Fruit fly (Drosophila melanogaster): ENCODE data around the gene ich.

The ich gene

DNA sequence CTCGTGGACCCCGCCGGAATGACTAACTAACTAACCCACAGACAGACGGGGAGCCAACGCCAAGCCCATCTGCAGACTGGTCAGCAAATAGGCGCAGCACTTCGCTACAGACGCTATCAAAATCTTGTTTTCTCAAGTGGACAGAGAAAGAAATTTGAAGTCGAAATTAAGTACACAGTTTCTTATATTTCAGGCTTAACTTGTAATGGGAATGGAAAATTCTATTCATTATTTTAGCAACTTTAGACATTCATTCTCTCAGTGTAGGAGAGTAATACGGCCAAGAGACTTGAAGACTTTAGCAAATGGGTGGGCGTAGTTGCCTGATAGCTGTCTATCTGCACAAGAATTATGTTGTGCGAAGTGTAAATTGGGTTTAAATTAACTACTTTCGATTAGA lies 4.5 kb downstream of the ich start:
- TF ChIP-seq CG12768 (GFP tag; optimal IDR thresholded peaks at IDR 0.05) = no peak
- TF ChIP-seq CG1620 (GFP tag; optimal IDR thresholded peaks at IDR 0.05) = no peak
- TF ChIP-seq toe (GFP tag; optimal IDR thresholded peaks at IDR 0.05) = no peak
- TF ChIP-seq ovo (GFP tag; optimal IDR thresholded peaks at IDR 0.05) = no peak
- no peak for TF ChIP-seq kay (GFP tag; ENCODE audit: borderline replicate concordance)
- TF ChIP-seq CG14711 (tag; optimal IDR thresholded peaks at IDR 0.05) = no peak
- no peak for TF ChIP-seq cic (GFP tag; optimal IDR thresholded peaks at IDR 0.05)
- TF ChIP-seq pad (GFP tag; optimal IDR thresholded peaks at IDR 0.05) = no peak
- no peak for TF ChIP-seq CG11617 (GFP tag; optimal IDR thresholded peaks at IDR 0.05)
- no peak for TF ChIP-seq CG7101 (tag; optimal IDR thresholded peaks at IDR 0.05)
- TF ChIP-seq CG33017 (tag; optimal IDR thresholded peaks at IDR 0.05) = no peak
- no peak for TF ChIP-seq bab1 (GFP tag; optimal IDR thresholded peaks at IDR 0.05)
- TF ChIP-seq Clk (GFP tag; optimal IDR thresholded peaks at IDR 0.05) = no peak
- TF ChIP-seq Hr96 (GFP tag; optimal IDR thresholded peaks at IDR 0.05) = no peak
- no peak for TF ChIP-seq CG7045 (GFP tag; optimal IDR thresholded peaks at IDR 0.05)

dm6 chr3R:8957739-8958138 lies 5.1 kb downstream of the ich start:
- TF ChIP-seq CG7045 (GFP tag; optimal IDR thresholded peaks at IDR 0.05) = no peak
- TF ChIP-seq bab1 (GFP tag; optimal IDR thresholded peaks at IDR 0.05) = no peak
- TF ChIP-seq CG14711 (tag; optimal IDR thresholded peaks at IDR 0.05) = no peak
- TF ChIP-seq Mnt (GFP tag; optimal IDR thresholded peaks at IDR 0.05) = no peak
- no peak for TF ChIP-seq tj (GFP tag; optimal IDR thresholded peaks at IDR 0.05)
- no peak for TF ChIP-seq CG7101 (tag; optimal IDR thresholded peaks at IDR 0.05)
- TF ChIP-seq Clk (GFP tag; optimal IDR thresholded peaks at IDR 0.05) = no peak

dm6 chr3R:8956333-8956732 lies 6.5 kb downstream of the ich start:
- TF ChIP-seq kay (GFP tag; ENCODE audit: borderline replicate concordance) (no peak), CG12768 (GFP tag; optimal IDR thresholded peaks at IDR 0.05) (no peak), pad (GFP tag; optimal IDR thresholded peaks at IDR 0.05) (no peak), CG1620 (GFP tag; optimal IDR thresholded peaks at IDR 0.05) (no peak), Hr96 (GFP tag; optimal IDR thresholded peaks at IDR 0.05) (no peak), CG5204 (GFP tag; optimal IDR thresholded peaks at IDR 0.05) (no peak), Mnt (GFP tag; optimal IDR thresholded peaks at IDR 0.05) (no peak), CG7101 (tag; optimal IDR thresholded peaks at IDR 0.05) (no peak), Crg-1 (GFP tag; optimal IDR thresholded peaks at IDR 0.05) (no peak), bab1 (GFP tag; optimal IDR thresholded peaks at IDR 0.05) (no peak), CG7045 (GFP tag; optimal IDR thresholded peaks at IDR 0.05) (no peak)

- peak; percentile 69 for TF ChIP-seq pad (GFP tag; optimal IDR thresholded peaks at IDR 0.05)
- TF ChIP-seq ovo (GFP tag; optimal IDR thresholded peaks at IDR 0.05) = peak; percentile 93
- no peak for TF ChIP-seq toe (GFP tag; optimal IDR thresholded peaks at IDR 0.05)
Observed at dm6 chr3R:8955359-8955820, 7.4 kb downstream of the ich start.

- TF ChIP-seq Crg-1 (GFP tag; optimal IDR thresholded peaks at IDR 0.05) (no peak), Clk (GFP tag; optimal IDR thresholded peaks at IDR 0.05) (no peak), tj (GFP tag; optimal IDR thresholded peaks at IDR 0.05) (no peak), pad (GFP tag; optimal IDR thresholded peaks at IDR 0.05) (peak; percentile 76), kay (GFP tag; ENCODE audit: borderline replicate concordance) (no peak), ovo (GFP tag; optimal IDR thresholded peaks at IDR 0.05) (no peak), cic (GFP tag; optimal IDR thresholded peaks at IDR 0.05) (no peak)
Observed at dm6 chr3R:8954515-8955358, 8.1 kb downstream of the ich start.

dm6 chr3R:8949334-8950066 lies 13.3 kb downstream of the ich start:
- TF ChIP-seq pad (GFP tag; optimal IDR thresholded peaks at IDR 0.05) = no peak
- TF ChIP-seq CG33017 (tag; optimal IDR thresholded peaks at IDR 0.05) = no peak
- TF ChIP-seq CG7101 (tag; optimal IDR thresholded peaks at IDR 0.05) = no peak
- TF ChIP-seq cic (GFP tag; optimal IDR thresholded peaks at IDR 0.05) = no peak
- TF ChIP-seq cnc (optimal IDR thresholded peaks at IDR 0.05) = no peak
- no peak for TF ChIP-seq CG14711 (tag; optimal IDR thresholded peaks at IDR 0.05)
- no peak for TF ChIP-seq CG1620 (GFP tag; optimal IDR thresholded peaks at IDR 0.05)
- TF ChIP-seq ovo (GFP tag; optimal IDR thresholded peaks at IDR 0.05) = no peak
- no peak for TF ChIP-seq Hr96 (GFP tag; optimal IDR thresholded peaks at IDR 0.05)
- no peak for TF ChIP-seq Clk (GFP tag; optimal IDR thresholded peaks at IDR 0.05)
- TF ChIP-seq CG12768 (GFP tag; optimal IDR thresholded peaks at IDR 0.05) = no peak
- no peak for TF ChIP-seq Crg-1 (GFP tag; optimal IDR thresholded peaks at IDR 0.05)
- TF ChIP-seq Mnt (GFP tag; optimal IDR thresholded peaks at IDR 0.05) = no peak
- TF ChIP-seq kay (GFP tag; ENCODE audit: borderline replicate concordance) = no peak

dm6 chr3R:8948855-8949254 lies 14.0 kb downstream of the ich start:
- TF ChIP-seq tj (GFP tag; optimal IDR thresholded peaks at IDR 0.05) (no peak), CG33017 (tag; optimal IDR thresholded peaks at IDR 0.05) (no peak), cnc (optimal IDR thresholded peaks at IDR 0.05) (no peak)
